Fruit fly (Drosophila melanogaster) S2 (cell line): ENCODE results near the gene DNAlig3.

ENCODE experiments used
- CG8478 ChIP-seq: fragments of >200 bp; optimal IDR thresholded peaks from 2 replicates; lab custom pipeline; 2018
- CTCF ChIP-seq, 2 experiments: fragments of >200 bp; optimal IDR thresholded peaks; 2 replicates each; lab custom pipeline; 2018

- TF ChIP-seq CTCF (optimal IDR thresholded peaks at IDR 0.05; lab: Kevin White, UChicago) (no peak), CG8478 (no peak)
Measured at dm6 chr3R:12405928-12406234, 4.2 kb upstream of the DNAlig3 start, which contains the start of gene Cyp9f2.
